Worm (Caenorhabditis elegans) whole organism, L1 larva: Measurements from ENCODE around the gene F49C12.15.

Experiments used
- ama-1 ChIP-seq: fragments of 150-350 bp; optimal IDR thresholded peaks from 2 replicates; lab custom pipeline; 2014
- elt-3 ChIP-seq, 6 experiments: fragments of 150-350 bp in 1 of 6; sonication (generic microtip); optimal IDR thresholded peaks; 2 replicates each; lab custom pipeline; 2017 to 2018; ENCODE audit warnings: missing biosample characterization in 6 of 6, missing genetic modification characterization in 6 of 6, inconsistent platforms in 1 of 6
- ets-5 ChIP-seq: fragments of 200-800 bp; sonication (Bioruptor generic); IDR thresholded peaks from 2 replicates; pipeline ENCODE4 v1.3.6; 2022; ENCODE audit warnings: missing genetic modification characterization, missing compliant biosample characterization
- fkh-10 ChIP-seq: sonication (generic microtip); optimal IDR thresholded peaks from 2 replicates; lab custom pipeline; 2017; ENCODE audit warnings: missing biosample characterization, missing genetic modification reagents, missing genetic modification characterization
- fos-1 ChIP-seq: fragments of 150-350 bp; optimal IDR thresholded peaks from 2 replicates; lab custom pipeline; 2014; ENCODE audit warnings: missing biosample characterization, missing genetic modification characterization
- nhr-28 ChIP-seq: fragments of 150-350 bp; optimal IDR thresholded peaks from 2 replicates; lab custom pipeline; 2014; ENCODE audit warnings: missing biosample characterization, missing genetic modification characterization
- sox-4 ChIP-seq: sonication (generic microtip); optimal IDR thresholded peaks from 2 replicates; lab custom pipeline; 2016; ENCODE audit warnings: missing genetic modification characterization, missing compliant biosample characterization

DNA sequence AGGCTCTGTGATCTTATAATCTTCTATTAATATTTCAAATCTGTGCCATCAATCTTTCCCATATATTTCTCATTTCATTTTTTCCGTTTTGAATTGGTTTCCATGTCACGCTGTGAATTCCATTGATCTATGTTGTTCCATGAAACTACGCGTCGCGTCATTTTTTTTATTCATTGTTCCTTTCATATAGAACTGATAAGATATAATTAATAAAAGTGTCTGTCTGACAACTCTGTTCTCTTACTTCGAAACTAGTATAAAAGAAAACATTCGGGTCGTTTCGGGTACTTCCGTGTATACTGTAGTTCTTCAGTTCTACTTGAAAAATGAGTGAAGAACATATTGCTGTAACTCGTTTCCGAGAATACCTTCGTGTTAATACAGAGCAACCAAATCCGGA, 50.3 kb downstream of the F49C12.15 start, which contains the start of gene C10C5.3:
- TF ChIP-seq ets-5 (GFP tag; lab: Robert Waterston, UW) (no peak), sox-4 (tag; lab: Kevin White, UChicago) (no peak), fos-1 (tag; lab: Kevin White, UChicago) (no peak), ama-1 (lab: Kevin White, UChicago) (no peak), fkh-10 (GFP tag; lab: Kevin White, UChicago) (no peak), nhr-28 (tag; lab: Kevin White, UChicago) (no peak), elt-3 (tag; optimal IDR thresholded peaks at IDR 0.05; lab: Kevin White, UChicago) (no peak)
